Fruit fly (Drosophila melanogaster) whole organism, embryonic: Measurements from ENCODE around the gene CG9737.

ENCODE experiments used
- Ada2b ChIP-seq: fragments of 200-800 bp; sonication (Bioruptor generic); IDR thresholded peaks from 2 replicates; pipeline ENCODE4 v1.3.6; 2022; ENCODE audit warnings: missing biosample characterization, missing genetic modification characterization
- C15 ChIP-seq: fragments of 200-800 bp; sonication (Bioruptor generic); IDR thresholded peaks from 3 replicates; pipeline ENCODE4 v1.3.6; 2022; ENCODE audit warnings: missing biosample characterization, missing genetic modification characterization
- CG10147 ChIP-seq: fragments of 200-800 bp; sonication (Bioruptor generic); optimal IDR thresholded peaks from 2 replicates; lab custom pipeline; 2019; ENCODE audit warnings: missing biosample characterization, mild to moderate bottlenecking, missing genetic modification characterization, moderate library complexity
- CG10543 ChIP-seq: fragments of 200-800 bp; sonication (Bioruptor generic); optimal IDR thresholded peaks from 3 replicates; lab custom pipeline; 2017; ENCODE audit warnings: missing biosample characterization, mild to moderate bottlenecking, missing genetic modification characterization, moderate library complexity
- CG10979 ChIP-seq: fragments of 200-800 bp; sonication (Bioruptor generic); optimal IDR thresholded peaks from 2 replicates; lab custom pipeline; 2018; ENCODE audit warnings: missing biosample characterization, mild to moderate bottlenecking, missing genetic modification characterization, moderate library complexity
- CG12744 ChIP-seq: fragments of 200-800 bp; sonication (Bioruptor generic); optimal IDR thresholded peaks from 2 replicates; lab custom pipeline; 2016; ENCODE audit warnings: missing biosample characterization, missing genetic modification characterization
- CG13123 ChIP-seq: fragments of 200-800 bp; sonication (Bioruptor generic); optimal IDR thresholded peaks from 2 replicates; lab custom pipeline; 2016; ENCODE audit warnings: missing biosample characterization, missing genetic modification characterization
- CG13424 ChIP-seq: fragments of 200-800 bp; sonication (Bioruptor generic); optimal IDR thresholded peaks from 2 replicates; lab custom pipeline; 2019; ENCODE audit warnings: missing biosample characterization, mild to moderate bottlenecking, missing genetic modification characterization, moderate library complexity
- CG15514 ChIP-seq: fragments of 200-800 bp; sonication (Bioruptor generic); optimal IDR thresholded peaks from 3 replicates; lab custom pipeline; 2017; ENCODE audit warnings: missing biosample characterization, missing genetic modification characterization, mild to moderate bottlenecking, moderate library complexity, missing genetic modification reagents
- CG17568 ChIP-seq: fragments of 200-800 bp; sonication (Bioruptor generic); optimal IDR thresholded peaks from 2 replicates; lab custom pipeline; 2018; ENCODE audit warnings: missing biosample characterization, mild to moderate bottlenecking, missing genetic modification characterization, moderate library complexity
- CG2199 ChIP-seq: fragments of 200-800 bp; sonication (Bioruptor generic); IDR thresholded peaks from 3 replicates; pipeline ENCODE4 v1.3.6; 2022; ENCODE audit warnings: missing biosample characterization, missing genetic modification characterization
- CG2678 ChIP-seq: fragments of 200-800 bp; sonication (Bioruptor generic); optimal IDR thresholded peaks from 3 replicates; lab custom pipeline; 2019; ENCODE audit warnings: missing biosample characterization, mild to moderate bottlenecking, missing genetic modification characterization, moderate library complexity
- CG2889 ChIP-seq: fragments of 200-800 bp; sonication (Bioruptor generic); IDR thresholded peaks from 3 replicates; pipeline ENCODE4 v1.3.6; 2022; ENCODE audit warnings: missing biosample characterization, missing genetic modification characterization
- CG3281 ChIP-seq: fragments of 200-800 bp; sonication (Bioruptor generic); optimal IDR thresholded peaks from 3 replicates; lab custom pipeline; 2017; ENCODE audit warnings: missing biosample characterization, mild to moderate bottlenecking, missing genetic modification characterization
- CG34422 ChIP-seq: fragments of 200-800 bp; sonication (Bioruptor generic); IDR thresholded peaks from 3 replicates; pipeline ENCODE4 v1.3.6; 2022; ENCODE audit warnings: missing biosample characterization, missing genetic modification characterization
- CG3995 ChIP-seq: fragments of 200-800 bp; sonication (Bioruptor generic); optimal IDR thresholded peaks from 3 replicates; lab custom pipeline; 2016; ENCODE audit warnings: missing biosample characterization, missing genetic modification characterization
- CG6254 ChIP-seq: fragments of 200-800 bp; sonication (Bioruptor generic); optimal IDR thresholded peaks from 3 replicates; lab custom pipeline; 2017; ENCODE audit warnings: mild to moderate bottlenecking, missing biosample characterization, missing genetic modification reagents, missing genetic modification characterization
- CG6683 ChIP-seq: fragments of 200-800 bp; sonication (Bioruptor generic); optimal IDR thresholded peaks from 2 replicates; lab custom pipeline; 2017; ENCODE audit warnings: missing biosample characterization, mild to moderate bottlenecking, missing genetic modification characterization, missing genetic modification reagents
- CG7556 ChIP-seq: fragments of 200-800 bp; sonication (Bioruptor generic); optimal IDR thresholded peaks from 2 replicates; lab custom pipeline; 2017; ENCODE audit warnings: missing biosample characterization, mild to moderate bottlenecking, missing genetic modification characterization
- CG8388 ChIP-seq: fragments of 200-800 bp; sonication (Bioruptor generic); optimal IDR thresholded peaks from 2 replicates; lab custom pipeline; 2019; ENCODE audit warnings: missing biosample characterization, mild to moderate bottlenecking, missing genetic modification characterization, moderate library complexity
- CG9609 ChIP-seq: fragments of 200-800 bp; sonication (Bioruptor generic); optimal IDR thresholded peaks from 3 replicates; lab custom pipeline; 2016; ENCODE audit warnings: missing biosample characterization, missing genetic modification characterization
- CG9932 ChIP-seq: fragments of 200-800 bp; sonication (Bioruptor generic); IDR thresholded peaks from 2 replicates; pipeline ENCODE4 v1.3.6; 2022; ENCODE audit warnings: missing biosample characterization, missing genetic modification characterization
- Camta ChIP-seq: fragments of 200-800 bp; sonication (Bioruptor generic); optimal IDR thresholded peaks from 2 replicates; lab custom pipeline; 2016; ENCODE audit warnings: missing biosample characterization, missing genetic modification characterization
- Dip3 ChIP-seq: fragments of 200-800 bp; sonication (Bioruptor generic); optimal IDR thresholded peaks from 3 replicates; lab custom pipeline; 2016; ENCODE audit warnings: missing biosample characterization, missing genetic modification characterization
- Drgx ChIP-seq: fragments of 200-800 bp; sonication (Bioruptor generic); IDR thresholded peaks from 2 replicates; pipeline ENCODE4 v1.3.6; 2022; ENCODE audit warnings: missing biosample characterization, missing genetic modification characterization
- E2f1 ChIP-seq: fragments of 200-800 bp; sonication (Bioruptor generic); IDR thresholded peaks from 2 replicates; pipeline ENCODE4 v1.3.6; 2022; ENCODE audit warnings: missing biosample characterization, missing genetic modification characterization
- Ets65A ChIP-seq: fragments of 200-800 bp; sonication (Bioruptor generic); peaks from one replicate; lab custom pipeline; 2016; ENCODE audit warnings: missing biosample characterization, missing genetic modification characterization
- Hey ChIP-seq: fragments of 200-800 bp; sonication (Bioruptor generic); optimal IDR thresholded peaks from 3 replicates; lab custom pipeline; 2018; ENCODE audit warnings: missing biosample characterization, mild to moderate bottlenecking, missing genetic modification characterization
- Hr78 ChIP-seq, 2 experiments: fragments of 200-800 bp in 1 of 2; fragments of >200 bp in 1 of 2; sonication (Bioruptor generic) in 1 of 2; optimal IDR thresholded peaks; 2 replicates each; lab custom pipeline; 2017 to 2019; ENCODE audit warnings: missing biosample characterization in 2 of 2, missing genetic modification characterization in 2 of 2, mild to moderate bottlenecking in 1 of 2, moderate library complexity in 1 of 2
- Lpt ChIP-seq: fragments of >200 bp; optimal IDR thresholded peaks from 2 replicates; lab custom pipeline; 2018; ENCODE audit warnings: missing biosample characterization, missing genetic modification characterization
- NC2α ChIP-seq: fragments of 200-800 bp; sonication (Bioruptor generic); optimal IDR thresholded peaks from 2 replicates; lab custom pipeline; 2016; ENCODE audit warnings: missing biosample characterization, missing genetic modification characterization
- Nf-YC ChIP-seq: fragments of 200-800 bp; optimal IDR thresholded peaks from 3 replicates; lab custom pipeline; 2019; ENCODE audit warnings: missing biosample characterization, mild to moderate bottlenecking, missing genetic modification characterization, moderate library complexity
- Ptx1 ChIP-seq: fragments of 200-800 bp; sonication (Bioruptor generic); IDR thresholded peaks from 2 replicates; pipeline ENCODE4 v1.3.6; 2022; ENCODE audit warnings: missing biosample characterization, missing genetic modification characterization
- Rx ChIP-seq: fragments of 200-800 bp; sonication (Bioruptor generic); IDR thresholded peaks from 2 replicates; pipeline ENCODE4 v1.3.6; 2022; ENCODE audit warnings: missing biosample characterization, missing genetic modification characterization
- Sox100B ChIP-seq: fragments of 200-800 bp; sonication (Bioruptor generic); optimal IDR thresholded peaks from 3 replicates; lab custom pipeline; 2018; ENCODE audit warnings: missing biosample characterization, mild to moderate bottlenecking, missing genetic modification characterization
- Trl ChIP-seq, 3 experiments: fragments of >200 bp in 2 of 3; fragments of 200-800 bp in 1 of 3; sonication (Bioruptor generic) in 1 of 3; optimal IDR thresholded peaks; 2 replicates in 1 of 3; 3 replicates in 2 of 3; lab custom pipeline; 2016 to 2017; ENCODE audit warnings: missing biosample characterization in 1 of 3, missing genetic modification characterization in 1 of 3
- ac ChIP-seq: fragments of 200-800 bp; sonication (Bioruptor generic); optimal IDR thresholded peaks from 3 replicates; lab custom pipeline; 2017; ENCODE audit warnings: missing biosample characterization, mild to moderate bottlenecking, missing genetic modification characterization
- aop ChIP-seq: fragments of 200-800 bp; sonication (Bioruptor generic); IDR thresholded peaks from 2 replicates; pipeline ENCODE4 v1.3.6; 2022; ENCODE audit warnings: missing biosample characterization, missing genetic modification characterization
- bcd ChIP-seq: fragments of 200-800 bp; sonication (Bioruptor generic); optimal IDR thresholded peaks from 2 replicates; lab custom pipeline; 2017; ENCODE audit warnings: missing biosample characterization, mild to moderate bottlenecking, missing genetic modification characterization
- dan ChIP-seq: fragments of 200-800 bp; sonication (Bioruptor generic); IDR thresholded peaks from 2 replicates; pipeline ENCODE4 v1.3.6; 2022; ENCODE audit warnings: missing biosample characterization, missing genetic modification characterization
- dimm ChIP-seq: fragments of 200-800 bp; sonication (Bioruptor generic); IDR thresholded peaks from 2 replicates; pipeline ENCODE4 v1.3.6; 2022; ENCODE audit warnings: missing biosample characterization, missing genetic modification characterization
- eyg ChIP-seq: fragments of 200-800 bp; sonication (Bioruptor generic); optimal IDR thresholded peaks from 3 replicates; lab custom pipeline; 2016; ENCODE audit warnings: missing biosample characterization, missing genetic modification characterization
- knrl ChIP-seq: fragments of 200-800 bp; sonication (Bioruptor generic); IDR thresholded peaks from 3 replicates; pipeline ENCODE4 v1.3.6; 2022; ENCODE audit warnings: missing biosample characterization, missing genetic modification characterization; ENCODE audit not compliant: partially characterized antibody
- mirr ChIP-seq: fragments of 200-800 bp; sonication (Bioruptor generic); optimal IDR thresholded peaks from 3 replicates; lab custom pipeline; 2018; ENCODE audit warnings: missing biosample characterization, mild to moderate bottlenecking, missing genetic modification characterization
- nom ChIP-seq: fragments of 200-800 bp; sonication (Bioruptor generic); optimal IDR thresholded peaks from 2 replicates; lab custom pipeline; 2017; ENCODE audit warnings: missing biosample characterization, missing genetic modification characterization, mild to moderate bottlenecking, moderate library complexity, missing genetic modification reagents
- pan ChIP-seq, 4 experiments: fragments of >200 bp in 3 of 4; fragments of 200-800 bp in 1 of 4; sonication (Bioruptor generic) in 1 of 4; optimal IDR thresholded peaks in 3 of 4; IDR thresholded peaks in 1 of 4; 2 replicates each; pipeline versions ENCODE4 v1.3.6 to Lab custom; 2017 to 2022; ENCODE audit warnings: missing biosample characterization in 2 of 4, missing genetic modification characterization in 2 of 4, mixed read lengths in 1 of 4
- sisA ChIP-seq: fragments of 200-800 bp; sonication (Bioruptor generic); IDR thresholded peaks from 2 replicates; pipeline ENCODE4 v1.3.6; 2022; ENCODE audit warnings: missing biosample characterization, missing genetic modification characterization
- slp2 ChIP-seq: fragments of 200-800 bp; sonication (Bioruptor generic); optimal IDR thresholded peaks from 2 replicates; lab custom pipeline; 2016; ENCODE audit warnings: missing biosample characterization, missing genetic modification characterization
- sug ChIP-seq: fragments of 200-800 bp; optimal IDR thresholded peaks from 2 replicates; lab custom pipeline; 2019; ENCODE audit warnings: missing biosample characterization, mild to moderate bottlenecking, missing genetic modification characterization, moderate library complexity
- z ChIP-seq: fragments of 200-800 bp; sonication (Bioruptor generic); IDR thresholded peaks from 3 replicates; pipeline ENCODE4 v1.3.6; 2022; ENCODE audit warnings: missing biosample characterization, missing genetic modification characterization

The CG9737 gene

dm6 chr3R:30265420-30265819, 22.3 kb upstream of the CG9737 start (continued):
- TF ChIP-seq CG3995 (GFP tag; lab: Kevin White, UChicago) = no peak
- no peak for TF ChIP-seq knrl
- no peak for TF ChIP-seq ac (GFP tag; lab: Kevin White, UChicago)
- TF ChIP-seq CG2199 (GFP tag; lab: Robert Waterston, UW) = 0 out of 3 replicates have a peak, but pooled peaks have one; percentile 45
- TF ChIP-seq CG2889 = no peak
- peak; percentile 93 for TF ChIP-seq nom (GFP tag; lab: Kevin White, UChicago)
- peak; percentile 65 for TF ChIP-seq CG8388
- no peak for TF ChIP-seq Trl (optimal IDR thresholded peaks at IDR 0.05; lab: Kevin White, UChicago)
- TF ChIP-seq Trl (GFP tag; optimal IDR thresholded peaks at IDR 0.05; lab: Kevin White, UChicago) = no peak
- TF ChIP-seq CG6683 (GFP tag; lab: Kevin White, UChicago) = no peak
- TF ChIP-seq slp2 = no peak
- no peak for TF ChIP-seq CG9932 (GFP tag; lab: Robert Waterston, UW)
- TF ChIP-seq Dip3 (GFP tag; lab: Kevin White, UChicago) = no peak
- no peak for TF ChIP-seq pan (optimal IDR thresholded peaks at IDR 0.05; lab: Kevin White, UChicago)
- peak in 1 of 2 experiments; percentile 60 for TF ChIP-seq pan (GFP tag; optimal IDR thresholded peaks at IDR 0.05 in 1 of 2, IDR thresholded peaks at IDR 0.05 in 1 of 2)
- no peak for TF ChIP-seq mirr
- peak; percentile 69; the same call in 1 of the 2 replicates for TF ChIP-seq Ada2b (GFP tag; lab: Robert Waterston, UW)
- peak; percentile 24 for TF ChIP-seq CG6254 (GFP tag; lab: Kevin White, UChicago)
- TF ChIP-seq CG12744 = no peak
- peak; percentile 67 for TF ChIP-seq CG13424 (tag; lab: Kevin White, UChicago)
- peak; percentile 9 for TF ChIP-seq Camta (GFP tag; lab: Kevin White, UChicago)
- peak; percentile 98 for TF ChIP-seq Drgx (GFP tag; lab: Robert Waterston, UW)
- TF ChIP-seq Nf-YC (tag; lab: Kevin White, UChicago) = no peak
- TF ChIP-seq CG7556 (GFP tag; lab: Kevin White, UChicago) = peak; percentile 31
- no peak for TF ChIP-seq Hr78 (GFP tag; optimal IDR thresholded peaks at IDR 0.05; lab: Kevin White, UChicago)
- no peak for TF ChIP-seq eyg
- no peak for TF ChIP-seq z (GFP tag; lab: Robert Waterston, UW)
- peak; percentile 79 for TF ChIP-seq sisA (GFP tag; lab: Robert Waterston, UW)
- TF ChIP-seq NC2α (GFP tag; lab: Kevin White, UChicago) = no peak
- peak; percentile 68 for TF ChIP-seq Ptx1 (GFP tag; lab: Robert Waterston, UW)
- no peak for TF ChIP-seq CG15514 (GFP tag; lab: Kevin White, UChicago)
- peak; percentile 63 for TF ChIP-seq CG10979
- no peak for TF ChIP-seq CG13123 (GFP tag; lab: Kevin White, UChicago)
- no peak for TF ChIP-seq CG9609 (GFP tag; lab: Kevin White, UChicago)
- TF ChIP-seq CG10147 = no peak
- TF ChIP-seq CG2678 (tag; lab: Kevin White, UChicago) = peak; percentile 55
- no peak for TF ChIP-seq dan
- TF ChIP-seq aop (GFP tag; lab: Robert Waterston, UW) = no peak
- peak; percentile 66 for TF ChIP-seq Rx
- TF ChIP-seq sug (tag; lab: Kevin White, UChicago) = no peak
- peak; percentile 43 for TF ChIP-seq bcd
- peak; percentile 57; the same call in 2 of the 3 replicates for TF ChIP-seq CG34422 (GFP tag; lab: Robert Waterston, UW)
- no peak for TF ChIP-seq Hey (tag; lab: Kevin White, UChicago)
- TF ChIP-seq dimm (GFP tag; lab: Robert Waterston, UW) = 0 out of 2 replicates have a peak, but pooled peaks have one; percentile 20
- no peak for TF ChIP-seq CG17568 (GFP tag; lab: Kevin White, UChicago)
- TF ChIP-seq Sox100B (GFP tag; lab: Kevin White, UChicago) = peak; percentile 7
- TF ChIP-seq C15 = no peak
- TF ChIP-seq Lpt (GFP tag; lab: Kevin White, UChicago) = no peak
- TF ChIP-seq CG3281 = no peak
- peak; percentile 88 for TF ChIP-seq Ets65A
- no peak for TF ChIP-seq CG10543 (GFP tag; lab: Kevin White, UChicago)
- TF ChIP-seq E2f1 = peak; percentile 53; the same call in 1 of the 2 replicates
